Worm (Caenorhabditis elegans) whole organism, L2 larva: ENCODE measurements around the gene sir-2.3.

Experiments used
- F13H6.1 ChIP-seq: sonication (generic microtip); optimal IDR thresholded peaks from 2 replicates; lab custom pipeline; 2016; ENCODE audit warnings: missing genetic modification characterization, missing compliant biosample characterization
- R02D3.7 ChIP-seq: fragments of 150-350 bp; optimal IDR thresholded peaks from 2 replicates; lab custom pipeline; 2014; ENCODE audit warnings: missing biosample characterization, missing genetic modification characterization
- Y55F3AM.14 ChIP-seq: fragments of 200-800 bp; sonication (Bioruptor generic); optimal IDR thresholded peaks from 2 replicates; lab custom pipeline; 2018; ENCODE audit warnings: mild to moderate bottlenecking, missing genetic modification characterization, missing compliant biosample characterization
- alr-1 ChIP-seq: fragments of 150-350 bp; optimal IDR thresholded peaks from 2 replicates; lab custom pipeline; 2014; ENCODE audit warnings: missing biosample characterization, missing genetic modification characterization
- aly-2 ChIP-seq: fragments of 150-350 bp; optimal IDR thresholded peaks from 2 replicates; lab custom pipeline; 2014; ENCODE audit warnings: missing biosample characterization, missing genetic modification characterization
- ceh-16 ChIP-seq: fragments of 150-350 bp; optimal IDR thresholded peaks from 2 replicates; lab custom pipeline; 2014; ENCODE audit warnings: missing biosample characterization, missing genetic modification characterization
- ceh-82 ChIP-seq: fragments of 150-350 bp; optimal IDR thresholded peaks from 2 replicates; lab custom pipeline; 2014; ENCODE audit warnings: missing biosample characterization, missing genetic modification characterization
- crh-2 ChIP-seq: sonication (generic microtip); optimal IDR thresholded peaks from 2 replicates; lab custom pipeline; 2017; ENCODE audit warnings: missing biosample characterization, missing genetic modification characterization
- dmd-4 ChIP-seq: sonication (generic microtip); optimal IDR thresholded peaks from 2 replicates; lab custom pipeline; 2017; ENCODE audit warnings: missing biosample characterization, missing genetic modification characterization
- egl-27 ChIP-seq: sonication (generic microtip); optimal IDR thresholded peaks from 3 replicates; lab custom pipeline; 2017; ENCODE audit warnings: missing biosample characterization, missing genetic modification reagents, missing genetic modification characterization
- elt-1 ChIP-seq: fragments of 150-350 bp; optimal IDR thresholded peaks from 2 replicates; lab custom pipeline; 2014; ENCODE audit warnings: missing biosample characterization, missing genetic modification characterization
- elt-3 ChIP-seq: sonication (generic microtip); optimal IDR thresholded peaks from 2 replicates; lab custom pipeline; 2017; ENCODE audit warnings: missing biosample characterization, missing genetic modification characterization
- fos-1 ChIP-seq: fragments of 150-350 bp; optimal IDR thresholded peaks from 2 replicates; lab custom pipeline; 2014; ENCODE audit warnings: missing biosample characterization, missing genetic modification characterization
- gmeb-1 ChIP-seq: fragments of 150-350 bp; optimal IDR thresholded peaks from 2 replicates; lab custom pipeline; 2014; ENCODE audit warnings: missing biosample characterization, missing genetic modification characterization
- lin-11 ChIP-seq: fragments of 150-350 bp; sonication (generic microtip); optimal IDR thresholded peaks from 2 replicates; lab custom pipeline; 2014; ENCODE audit warnings: missing biosample characterization, missing genetic modification characterization, inconsistent platforms, mixed read lengths
- lin-13 ChIP-seq: fragments of 150-350 bp; optimal IDR thresholded peaks from 2 replicates; lab custom pipeline; 2014; ENCODE audit warnings: missing biosample characterization, missing genetic modification reagents, missing genetic modification characterization
- lin-39 ChIP-seq: fragments of 150-350 bp; optimal IDR thresholded peaks from 2 replicates; lab custom pipeline; 2014; ENCODE audit warnings: missing biosample characterization, missing genetic modification reagents, missing genetic modification characterization
- lsy-2 ChIP-seq, 2 experiments: fragments of 150-350 bp in 1 of 2; sonication (generic microtip) in 1 of 2; optimal IDR thresholded peaks; 2 replicates each; lab custom pipeline; 2014 to 2017; ENCODE audit warnings: missing biosample characterization in 2 of 2, missing genetic modification characterization in 2 of 2
- mbf-1 ChIP-seq: sonication (generic microtip); optimal IDR thresholded peaks from 2 replicates; lab custom pipeline; 2017; ENCODE audit warnings: missing biosample characterization, missing genetic modification characterization
- mdl-1 ChIP-seq, 2 experiments: fragments of 150-350 bp in 1 of 2; sonication (generic microtip) in 1 of 2; optimal IDR thresholded peaks; 2 replicates each; lab custom pipeline; 2017; ENCODE audit warnings: missing biosample characterization in 2 of 2, missing genetic modification characterization in 2 of 2
- nhr-10 ChIP-seq: sonication (generic microtip); optimal IDR thresholded peaks from 2 replicates; lab custom pipeline; 2017; ENCODE audit warnings: missing biosample characterization, missing genetic modification characterization
- nhr-12 ChIP-seq: fragments of 150-350 bp; optimal IDR thresholded peaks from 2 replicates; lab custom pipeline; 2014; ENCODE audit warnings: missing biosample characterization, missing genetic modification characterization
- nhr-129 ChIP-seq: fragments of 150-350 bp; optimal IDR thresholded peaks from 2 replicates; lab custom pipeline; 2014; ENCODE audit warnings: missing biosample characterization, missing genetic modification characterization
- nhr-21 ChIP-seq: fragments of 150-350 bp; optimal IDR thresholded peaks from 2 replicates; lab custom pipeline; 2014; ENCODE audit warnings: missing biosample characterization, missing genetic modification characterization
- nhr-23 ChIP-seq: fragments of 150-350 bp; optimal IDR thresholded peaks from 2 replicates; lab custom pipeline; 2014; ENCODE audit warnings: missing biosample characterization, missing genetic modification reagents, missing genetic modification characterization
- nhr-237 ChIP-seq: fragments of 150-350 bp; optimal IDR thresholded peaks from 2 replicates; lab custom pipeline; 2014; ENCODE audit warnings: missing biosample characterization, missing genetic modification characterization
- nhr-25 ChIP-seq: fragments of 150-350 bp; sonication (generic microtip); optimal IDR thresholded peaks from 3 replicates; lab custom pipeline; 2014; ENCODE audit warnings: missing biosample characterization, missing genetic modification characterization
- nhr-6 ChIP-seq: fragments of 150-350 bp; optimal IDR thresholded peaks from 2 replicates; lab custom pipeline; 2014; ENCODE audit warnings: missing biosample characterization, missing genetic modification characterization
- nhr-77 ChIP-seq: fragments of 150-350 bp; optimal IDR thresholded peaks from 2 replicates; lab custom pipeline; 2014; ENCODE audit warnings: missing biosample characterization, missing genetic modification characterization
- peb-1 ChIP-seq: fragments of 150-350 bp; optimal IDR thresholded peaks from 2 replicates; lab custom pipeline; 2014; ENCODE audit warnings: missing biosample characterization, missing genetic modification characterization
- sem-4 ChIP-seq: fragments of 150-350 bp; optimal IDR thresholded peaks from 2 replicates; lab custom pipeline; 2014; ENCODE audit warnings: missing biosample characterization, missing genetic modification reagents, missing genetic modification characterization
- skn-1 ChIP-seq: sonication (generic microtip); optimal IDR thresholded peaks from 2 replicates; lab custom pipeline; 2017; ENCODE audit warnings: missing biosample characterization, missing genetic modification characterization
- sma-3 ChIP-seq: sonication (generic microtip); optimal IDR thresholded peaks from 2 replicates; lab custom pipeline; 2016; ENCODE audit warnings: missing genetic modification reagents, missing genetic modification characterization, missing compliant biosample characterization
- sma-9 ChIP-seq, 2 experiments: fragments of 150-350 bp in 1 of 2; sonication (generic microtip) in 1 of 2; optimal IDR thresholded peaks; 2 replicates each; lab custom pipeline; 2014 to 2016; ENCODE audit warnings: missing genetic modification characterization in 2 of 2, mild to moderate bottlenecking in 1 of 2, missing biosample characterization in 1 of 2, missing compliant biosample characterization in 1 of 2, missing genetic modification reagents in 1 of 2, moderate library complexity in 1 of 2
- unc-39 ChIP-seq: fragments of 150-350 bp; optimal IDR thresholded peaks from 2 replicates; lab custom pipeline; 2014; ENCODE audit warnings: missing biosample characterization, missing genetic modification characterization
- unc-55 ChIP-seq: fragments of 150-350 bp; sonication (generic microtip); optimal IDR thresholded peaks from 3 replicates; lab custom pipeline; 2014; ENCODE audit warnings: missing biosample characterization, missing genetic modification reagents, missing genetic modification characterization
- unc-62 ChIP-seq: fragments of 150-350 bp; optimal IDR thresholded peaks from 2 replicates; lab custom pipeline; 2014; ENCODE audit warnings: missing biosample characterization, missing genetic modification reagents, missing genetic modification characterization
- zag-1 ChIP-seq: fragments of 150-350 bp; optimal IDR thresholded peaks from 2 replicates; lab custom pipeline; 2014; ENCODE audit warnings: missing biosample characterization, missing genetic modification characterization
- ztf-11 ChIP-seq: sonication (generic microtip); optimal IDR thresholded peaks from 2 replicates; lab custom pipeline; 2017; ENCODE audit warnings: missing biosample characterization, missing genetic modification characterization
- ztf-4 ChIP-seq: fragments of 150-350 bp; optimal IDR thresholded peaks from 2 replicates; lab custom pipeline; 2014; ENCODE audit warnings: missing biosample characterization, missing genetic modification characterization

sir-2.3 gene

ce11 chrX:13331386-13331785, at the start of gene sir-2.3:
TSS of gene sir-2.3 (plus strand) at chrX:13331686.
- TF ChIP-seq nhr-237 (tag; lab: Kevin White, UChicago): no peak
- no peak for TF ChIP-seq egl-27 (tag; lab: Kevin White, UChicago)
- no peak for TF ChIP-seq nhr-129 (tag; lab: Kevin White, UChicago)
- no peak for TF ChIP-seq ceh-16 (tag; lab: Kevin White, UChicago)
- TF ChIP-seq lin-39 (tag; lab: Kevin White, UChicago): no peak
- TF ChIP-seq sma-9 (GFP tag; optimal IDR thresholded peaks at IDR 0.05; lab: Kevin White, UChicago): no peak
- no peak for TF ChIP-seq sma-9 (tag; optimal IDR thresholded peaks at IDR 0.05; lab: Kevin White, UChicago)
- no peak for TF ChIP-seq gmeb-1 (tag; lab: Kevin White, UChicago)
- no peak for TF ChIP-seq ztf-4
- no peak for TF ChIP-seq sem-4 (tag; lab: Kevin White, UChicago)
- TF ChIP-seq dmd-4 (tag; lab: Kevin White, UChicago): no peak
- no peak for TF ChIP-seq ztf-11 (tag; lab: Kevin White, UChicago)
- TF ChIP-seq nhr-25 (tag; lab: Kevin White, UChicago): no peak
- no peak for TF ChIP-seq R02D3.7

ce11 chrX:13283462-13283861, 48.0 kb upstream of the sir-2.3 start:
- no peak for TF ChIP-seq peb-1 (tag; lab: Kevin White, UChicago)
- peak; percentile 19 for TF ChIP-seq sma-9 (GFP tag; optimal IDR thresholded peaks at IDR 0.05; lab: Kevin White, UChicago)
- no peak for TF ChIP-seq sma-9 (tag; optimal IDR thresholded peaks at IDR 0.05; lab: Kevin White, UChicago)
- TF ChIP-seq unc-55: no peak
- no peak for TF ChIP-seq unc-39 (tag; lab: Kevin White, UChicago)
- no peak for TF ChIP-seq nhr-77 (tag; lab: Kevin White, UChicago)
- no peak for TF ChIP-seq gmeb-1 (tag; lab: Kevin White, UChicago)
- peak; percentile 1 for TF ChIP-seq nhr-21 (tag; lab: Kevin White, UChicago)
- peak; percentile 7 for TF ChIP-seq crh-2 (tag; lab: Kevin White, UChicago)
- no peak for TF ChIP-seq sma-3 (GFP tag; lab: Kevin White, UChicago)
- TF ChIP-seq, all 48 proteins: peak for 3

- no peak for TF ChIP-seq sem-4 (tag; lab: Kevin White, UChicago)
- no peak for TF ChIP-seq nhr-12
- no peak for TF ChIP-seq zag-1 (tag; lab: Kevin White, UChicago)
- TF ChIP-seq sma-3 (GFP tag; lab: Kevin White, UChicago): no peak
- no peak for TF ChIP-seq fos-1 (tag; lab: Kevin White, UChicago)
- no peak for TF ChIP-seq unc-62
- TF ChIP-seq R02D3.7: no peak
- no peak for TF ChIP-seq skn-1 (tag; lab: Kevin White, UChicago)
- no peak for TF ChIP-seq elt-3 (tag; lab: Kevin White, UChicago)
- TF ChIP-seq unc-39 (tag; lab: Kevin White, UChicago): no peak
- TF ChIP-seq aly-2 (tag; lab: Kevin White, UChicago): no peak
- no peak for TF ChIP-seq mdl-1 (tag; optimal IDR thresholded peaks at IDR 0.05; lab: Kevin White, UChicago)
- no peak for TF ChIP-seq nhr-21 (tag; lab: Kevin White, UChicago)
- no peak for TF ChIP-seq F13H6.1 (tag; lab: Kevin White, UChicago)
- no peak for TF ChIP-seq nhr-10 (tag; lab: Kevin White, UChicago)
- TF ChIP-seq lin-13 (GFP tag; lab: Kevin White, UChicago): no peak
- no peak for TF ChIP-seq lin-39 (tag; lab: Kevin White, UChicago)
- TF ChIP-seq egl-27 (tag; lab: Kevin White, UChicago): no peak
- TF ChIP-seq elt-1: no peak
- no peak for TF ChIP-seq dmd-4 (tag; lab: Kevin White, UChicago)
These were observed 47.4 kb upstream of the sir-2.3 start, which contains the start of gene cyp-14A4 for ce11 chrX:13284091-13284490. TSS of gene cyp-14A4 (minus strand) at chrX:13284197.

DNA sequence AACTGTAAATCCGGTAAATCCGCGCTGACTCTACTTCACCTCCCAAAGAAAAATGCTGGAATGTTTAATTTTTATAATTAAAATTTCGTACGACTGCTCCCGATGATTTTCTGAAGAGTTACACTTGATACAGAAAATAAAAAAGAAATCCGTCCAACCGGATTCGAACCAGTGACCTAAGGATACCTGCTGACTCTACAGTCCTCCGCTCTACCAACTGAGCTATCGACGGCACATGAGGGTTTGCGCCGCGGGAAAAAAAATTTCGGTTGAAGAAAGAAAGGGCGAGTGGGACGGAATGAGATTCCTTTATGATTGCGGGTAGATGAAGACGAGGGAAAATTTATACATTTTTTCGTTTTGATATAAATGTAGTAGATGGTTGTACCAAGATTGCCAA, 46.9 kb upstream of the sir-2.3 start:
- TF ChIP-seq Y55F3AM.14 (GFP tag; lab: Kevin White, UChicago): no peak

ce11 chrX:13286533-13286932, 45.0 kb upstream of the sir-2.3 start, which contains the start of gene R04D3.2:
TSS of gene R04D3.2 (minus strand) at chrX:13286633.
- TF ChIP-seq unc-62: no peak
- TF ChIP-seq lsy-2 (tag; optimal IDR thresholded peaks at IDR 0.05; lab: Kevin White, UChicago): no peak
- no peak for TF ChIP-seq alr-1 (tag; lab: Kevin White, UChicago)
- TF ChIP-seq nhr-6: no peak
- TF ChIP-seq nhr-25 (tag; lab: Kevin White, UChicago): no peak
- TF ChIP-seq nhr-23 (tag; lab: Kevin White, UChicago): no peak
- no peak for TF ChIP-seq elt-1
- TF ChIP-seq Y55F3AM.14 (GFP tag; lab: Kevin White, UChicago): no peak
- no peak for TF ChIP-seq mbf-1
- no peak for TF ChIP-seq ceh-82 (tag; lab: Kevin White, UChicago)
- no peak for TF ChIP-seq ztf-11 (tag; lab: Kevin White, UChicago)
- no peak for TF ChIP-seq lin-11
- TF ChIP-seq peb-1 (tag; lab: Kevin White, UChicago): no peak
- TF ChIP-seq lin-39 (tag; lab: Kevin White, UChicago): no peak
- no peak for TF ChIP-seq nhr-12
- no peak for TF ChIP-seq nhr-77 (tag; lab: Kevin White, UChicago)
